Worm (Caenorhabditis elegans): ENCODE results near the gene svh-2.

The svh-2 gene

DNA sequence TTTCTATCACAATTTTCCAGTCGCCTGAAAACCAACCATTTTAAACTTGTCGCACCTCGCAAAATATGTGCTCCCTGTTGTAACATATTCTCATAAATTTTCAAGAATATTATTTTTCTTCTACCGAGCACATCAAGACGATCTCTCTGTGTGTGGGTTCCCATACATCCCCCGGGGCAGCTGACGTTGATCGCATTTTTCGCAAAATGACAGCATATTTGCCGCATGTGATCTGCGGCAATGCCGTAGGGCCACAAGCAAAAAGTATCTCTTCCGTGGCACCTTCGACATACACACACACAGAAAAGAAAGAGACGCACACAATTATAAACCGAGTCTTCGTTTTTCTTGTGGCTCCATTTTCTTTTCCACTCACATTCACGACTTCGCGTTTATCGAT is 38.6 kb downstream of the svh-2 start:
- TF ChIP-seq fkh-10 (GFP tag; optimal IDR thresholded peaks at IDR 0.05) (no peak), F10B5.3 (tag; optimal IDR thresholded peaks at IDR 0.05) (no peak), hlh-30 (tag; optimal IDR thresholded peaks at IDR 0.05; ENCODE audit: insufficient read depth) (peak; percentile 29), nhr-237 (tag; optimal IDR thresholded peaks at IDR 0.05) (no peak), daf-16 (GFP tag; optimal IDR thresholded peaks at IDR 0.05) (peak in 1 of 2 experiments; percentile 63), daf-16 (tag; optimal IDR thresholded peaks at IDR 0.05) (no peak), aha-1 (tag) (peak; percentile 95), dmd-6 (GFP tag; IDR thresholded peaks at IDR 0.05) (no peak), spr-1 (tag; optimal IDR thresholded peaks at IDR 0.05) (no peak), nhr-11 (tag; optimal IDR thresholded peaks at IDR 0.05) (peak; percentile 51), mdt-29 (GFP tag; IDR thresholded peaks at IDR 0.05) (no peak), ces-1 (GFP tag; optimal IDR thresholded peaks at IDR 0.05) (no peak), ceh-28 (tag; optimal IDR thresholded peaks at IDR 0.05) (no peak)

DNA sequence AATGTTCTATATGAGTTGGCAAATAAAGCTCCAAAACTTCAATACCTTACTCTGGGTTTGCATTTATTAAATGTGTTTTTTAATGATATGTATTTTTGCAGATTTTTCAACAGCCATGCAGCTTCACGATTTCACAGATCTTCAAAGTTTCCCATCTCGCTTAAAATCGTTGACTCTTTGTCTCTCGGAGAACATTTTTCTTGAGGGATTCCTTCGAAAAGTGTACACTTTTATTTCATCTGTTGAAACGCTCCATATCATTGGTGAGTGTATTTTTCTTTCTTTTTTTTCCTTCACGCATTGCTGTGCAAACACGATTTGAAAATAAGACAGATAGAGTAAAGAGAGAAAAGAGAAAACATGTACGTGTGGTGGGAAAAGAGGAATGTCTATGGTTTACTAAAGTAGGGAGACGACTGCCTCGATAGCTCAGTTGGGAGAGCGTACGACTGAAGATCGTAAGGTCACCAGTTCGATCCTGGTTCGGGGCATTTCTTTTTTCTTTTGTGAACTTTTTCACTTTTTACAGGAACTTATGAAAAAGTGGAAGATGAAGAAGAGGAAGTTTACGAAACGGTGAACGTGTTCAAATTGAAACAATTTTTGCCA is 40.2 kb downstream of the svh-2 start:
- TF ChIP-seq ZK337.2 (GFP tag; IDR thresholded peaks at IDR 0.05) (0 out of 2 replicates have a peak, but pooled peaks have one; percentile 45), nhr-77 (tag; optimal IDR thresholded peaks at IDR 0.05) (peak; percentile 38), T26A8.4 (GFP tag; IDR thresholded peaks at IDR 0.05) (no peak), sdz-12 (GFP tag; optimal IDR thresholded peaks at IDR 0.05) (peak; percentile 46), nhr-10 (tag; optimal IDR thresholded peaks at IDR 0.05) (no peak), lin-13 (GFP tag; optimal IDR thresholded peaks at IDR 0.05) (peak; percentile 47), dmd-6 (GFP tag; IDR thresholded peaks at IDR 0.05) (peak; percentile 76; the same call in 1 of the 2 replicates), duxl-1 (tag; optimal IDR thresholded peaks at IDR 0.05; ENCODE audit: poor library complexity) (no peak), zip-11 (GFP tag; IDR thresholded peaks at IDR 0.05) (0 out of 2 replicates have a peak, but pooled peaks have one; percentile 52), nhr-41 (GFP tag; IDR thresholded peaks at IDR 0.05) (peak; percentile 59; the same call in 1 of the 2 replicates), R02D3.7 (tag; optimal IDR thresholded peaks at IDR 0.05) (peak; percentile 21), Y75B8A.6 (GFP tag; IDR thresholded peaks at IDR 0.05) (peak; percentile 81; the same call in 1 of the 2 replicates), unc-39 (tag; optimal IDR thresholded peaks at IDR 0.05) (no peak), T20F7.1 (GFP tag; optimal IDR thresholded peaks at IDR 0.05) (peak; percentile 57), tra-1 (GFP tag; IDR thresholded peaks at IDR 0.05) (peak; percentile 90), F49E8.2 (tag; optimal IDR thresholded peaks at IDR 0.05; ENCODE audit: borderline replicate concordance) (peak; percentile 58), ceh-28 (tag; optimal IDR thresholded peaks at IDR 0.05) (no peak), zip-2 (tag; optimal IDR thresholded peaks at IDR 0.05) (no peak), nhr-6 (tag; optimal IDR thresholded peaks at IDR 0.05) (peak; percentile 44), ama-1 (optimal IDR thresholded peaks at IDR 0.05) (no peak), pqm-1 (tag; optimal IDR thresholded peaks at IDR 0.05) (no peak), lin-39 (tag; optimal IDR thresholded peaks at IDR 0.05) (no peak), lin-38 (GFP tag; IDR thresholded peaks at IDR 0.05) (no peak; the same call in 1 of the 2 replicates), saeg-2 (GFP tag; IDR thresholded peaks at IDR 0.05) (peak; percentile 84), Y105C5A.15 (GFP tag; IDR thresholded peaks at IDR 0.05) (peak; percentile 89; the same call in 1 of the 2 replicates), nhr-48 (tag; optimal IDR thresholded peaks at IDR 0.05) (peak; percentile 68), D1046.2 (GFP tag; IDR thresholded peaks at IDR 0.05) (peak; percentile 72; the same call in 1 of the 2 replicates), mxl-3 (GFP tag; optimal IDR thresholded peaks at IDR 0.05) (peak; percentile 55), ceh-44 (GFP tag; IDR thresholded peaks at IDR 0.05) (0 out of 2 replicates have a peak, but pooled peaks have one; percentile 55), dmd-9 (GFP tag; IDR thresholded peaks at IDR 0.05) (peak; percentile 82), madf-9 (GFP tag; conservative IDR thresholded peaks at IDR 0.05) (peak; percentile 91), ztf-11 (tag; optimal IDR thresholded peaks at IDR 0.05) (no peak), daf-12 (tag; optimal IDR thresholded peaks at IDR 0.05) (no peak), F26F4.8 (GFP tag; conservative IDR thresholded peaks at IDR 0.05) (peak; percentile 94), Y48G9A.11 (GFP tag; IDR thresholded peaks at IDR 0.05) (no peak; the same call in 1 of the 2 replicates), lin-15B (tag; optimal IDR thresholded peaks at IDR 0.05) (no peak), mxl-2 (GFP tag; conservative IDR thresholded peaks at IDR 0.05) (peak; percentile 68; the same call in 1 of the 2 replicates), nhr-11 (tag; optimal IDR thresholded peaks at IDR 0.05) (peak; percentile 57), daf-16 (GFP tag; optimal IDR thresholded peaks at IDR 0.05) (peak; percentile 63 to 93), daf-16 (tag; optimal IDR thresholded peaks at IDR 0.05) (peak; percentile 68), hlh-11 (tag; optimal IDR thresholded peaks at IDR 0.05) (peak; percentile 52), aha-1 (tag) (no peak)
